Worm (Caenorhabditis elegans): ENCODE measurements around the gene exos-7.

DNA sequence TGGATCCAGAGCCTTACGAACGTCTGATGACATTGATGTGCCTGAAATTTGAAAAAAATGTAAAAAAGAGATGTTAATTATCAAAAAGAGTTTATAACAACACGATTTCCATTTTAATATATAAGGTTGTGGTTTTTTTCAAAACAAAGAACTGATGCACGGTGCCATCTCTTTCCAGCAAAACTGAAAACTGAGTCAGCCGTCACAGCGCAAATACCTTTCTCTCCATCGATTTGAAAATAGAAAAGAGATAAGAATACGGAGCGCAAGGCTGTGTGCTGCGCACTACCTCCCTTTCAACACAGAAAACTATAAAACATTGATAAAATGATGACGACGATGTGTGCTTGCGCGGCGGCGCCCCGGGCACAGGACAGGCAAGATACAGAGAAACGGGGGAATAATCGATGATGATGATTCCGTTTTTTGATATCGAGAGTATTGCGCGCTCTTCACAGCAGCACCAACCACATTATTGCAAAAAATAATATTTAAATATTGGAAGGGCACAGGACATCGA is 46.2 kb upstream of the exos-7 start, which contains the start of gene Y44A6D.3:
- TF ChIP-seq flt-1 (GFP tag; IDR thresholded peaks at IDR 0.05): no peak
- no peak for TF ChIP-seq tab-1 (GFP tag; IDR thresholded peaks at IDR 0.05)
- no peak for TF ChIP-seq klf-2 (GFP tag; conservative IDR thresholded peaks at IDR 0.05)
- TF ChIP-seq cog-1 (tag; optimal IDR thresholded peaks at IDR 0.05): no peak
- TF ChIP-seq ztf-23 (GFP tag; IDR thresholded peaks at IDR 0.05): no peak
